ENCODE assay signal across 3 fruit fly cellular contexts in the genomic region with DNA sequence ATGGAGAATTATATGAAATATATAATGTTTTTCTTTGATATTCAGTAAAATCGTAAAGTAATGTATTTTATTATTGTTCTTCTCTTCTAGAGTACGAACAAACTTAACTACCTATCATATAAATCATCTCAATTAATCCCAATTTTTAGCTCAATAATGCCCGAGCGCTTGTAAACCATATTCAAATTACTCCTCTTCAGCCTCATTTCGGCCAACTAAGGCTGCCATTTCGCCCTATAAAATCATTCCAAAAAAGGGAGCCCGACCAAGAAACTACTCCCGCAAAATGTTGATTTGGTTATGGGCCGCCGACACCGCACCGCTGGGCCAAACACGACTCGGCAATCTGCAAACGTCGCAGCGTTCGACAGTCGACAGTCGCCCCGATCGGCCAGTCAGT.
TF ChIP-seq lines count a peak whose summit lies in the region.

No protein-coding gene starts in this region.

- no peak for TF ChIP-seq CTCF in whole organism, embryonic (GFP tag; optimal IDR thresholded peaks at IDR 0.05; lab: Kevin White, UChicago)

TF ChIP-seq in whole organism, embryonic, 481 proteins besides CTCF, POLR2A, EP300 and RAD21:
- TF ChIP-seq stc (GFP tag; IDR thresholded peaks at IDR 0.05; lab: Robert Waterston, UW) (no peak), prd (optimal IDR thresholded peaks at IDR 0.05; lab: Kevin White, UChicago) (no peak), prd (GFP tag; IDR thresholded peaks at IDR 0.05; lab: Robert Waterston, UW) (0 out of 3 replicates have a peak, but pooled peaks have one; percentile 15)
TF ChIP-seq in whole organism, embryonic: peak in this region for 1.

TF ChIP-seq in whole organism, prepupa, 60 proteins besides CTCF, POLR2A, EP300 and RAD21:
- TF ChIP-seq CG11902 (GFP tag; optimal IDR thresholded peaks at IDR 0.05; lab: Kevin White, UChicago) (no peak), CG32006 (GFP tag; optimal IDR thresholded peaks at IDR 0.05; lab: Kevin White, UChicago) (peak; percentile 45), Lpt (GFP tag; optimal IDR thresholded peaks at IDR 0.05; lab: Kevin White, UChicago) (no peak), topi (GFP tag; optimal IDR thresholded peaks at IDR 0.05; lab: Kevin White, UChicago) (no peak), Blimp-1 (GFP tag; optimal IDR thresholded peaks at IDR 0.05; lab: Kevin White, UChicago) (no peak), Eip78C (GFP tag; lab: Kevin White, UChicago) (peak; percentile 77), Hr38 (GFP tag; optimal IDR thresholded peaks at IDR 0.05; lab: Kevin White, UChicago) (no peak), svp (GFP tag; lab: Kevin White, UChicago) (peak; percentile 4), CG6276 (GFP tag; optimal IDR thresholded peaks at IDR 0.05; lab: Kevin White, UChicago) (peak; percentile 26), Sox102F (GFP tag; optimal IDR thresholded peaks at IDR 0.05; lab: Kevin White, UChicago) (no peak), CG4318 (GFP tag; optimal IDR thresholded peaks at IDR 0.05; lab: Kevin White, UChicago) (peak; percentile 35), lz (GFP tag; optimal IDR thresholded peaks at IDR 0.05; lab: Kevin White, UChicago) (no peak), cyc (GFP tag; optimal IDR thresholded peaks at IDR 0.05; lab: Kevin White, UChicago) (no peak), CG10631 (GFP tag; optimal IDR thresholded peaks at IDR 0.05; lab: Kevin White, UChicago) (no peak), Hr4 (GFP tag; optimal IDR thresholded peaks at IDR 0.05; lab: Kevin White, UChicago) (peak; percentile 13), CG8119 (GFP tag; IDR thresholded peaks at IDR 0.05; lab: Robert Waterston, UW) (0 out of 3 replicates have a peak, but pooled peaks have one; percentile 22), Ets21C (GFP tag; optimal IDR thresholded peaks at IDR 0.05; lab: Kevin White, UChicago) (no peak), Hr39 (GFP tag; optimal IDR thresholded peaks at IDR 0.05; lab: Kevin White, UChicago) (no peak), CG8632 (GFP tag; optimal IDR thresholded peaks at IDR 0.05; lab: Kevin White, UChicago) (peak; percentile 0), CG15336 (GFP tag; IDR thresholded peaks at IDR 0.05; lab: Robert Waterston, UW) (peak; percentile 20; the same call in 1 of the 2 replicates), salr (GFP tag; optimal IDR thresholded peaks at IDR 0.05; lab: Kevin White, UChicago) (peak in 1 of 2 experiments; percentile 6), dsx (GFP tag; optimal IDR thresholded peaks at IDR 0.05; lab: Kevin White, UChicago; ENCODE audit: poor library complexity, severe bottlenecking) (no peak), OdsH (GFP tag; optimal IDR thresholded peaks at IDR 0.05; lab: Kevin White, UChicago) (no peak), CG3919 (GFP tag; optimal IDR thresholded peaks at IDR 0.05; lab: Kevin White, UChicago) (no peak), Met (GFP tag; optimal IDR thresholded peaks at IDR 0.05; lab: Kevin White, UChicago) (no peak), Eip93F (GFP tag; optimal IDR thresholded peaks at IDR 0.05; lab: Kevin White, UChicago) (no peak)

TF ChIP-seq in whole organism, pupa, 21 proteins besides CTCF, POLR2A, EP300 and RAD21:
- TF ChIP-seq Snoo (tag; optimal IDR thresholded peaks at IDR 0.05; lab: Kevin White, UChicago) (no peak), Pif1B (GFP tag; optimal IDR thresholded peaks at IDR 0.05; lab: Kevin White, UChicago) (no peak), CG32121 (GFP tag; IDR thresholded peaks at IDR 0.05; lab: Robert Waterston, UW) (peak; percentile 24; the same call in 1 of the 2 replicates), rn (GFP tag; IDR thresholded peaks at IDR 0.05; lab: Robert Waterston, UW) (no peak), CG14655 (GFP tag; optimal IDR thresholded peaks at IDR 0.05; lab: Kevin White, UChicago) (peak; percentile 54), D1 (tag; optimal IDR thresholded peaks at IDR 0.05; lab: Kevin White, UChicago) (no peak), CG9948 (tag; optimal IDR thresholded peaks at IDR 0.05; lab: Kevin White, UChicago) (no peak)
